Worm (Caenorhabditis elegans) whole organism, mixed stage, embryonic: Measurements from ENCODE around the gene B0310.6.

Experiments
- M03D4.4 ChIP-seq: sonication (generic microtip); optimal IDR thresholded peaks from 2 replicates; lab custom pipeline; 2017; ENCODE audit warnings: mild to moderate bottlenecking, missing genetic modification characterization, missing compliant biosample characterization
- bed-3 ChIP-seq: fragments of 200-800 bp; sonication (Bioruptor generic); optimal IDR thresholded peaks from 3 replicates; lab custom pipeline; 2018; ENCODE audit warnings: mild to moderate bottlenecking, missing genetic modification characterization, moderate library complexity, missing compliant biosample characterization
- blmp-1 ChIP-seq: fragments of 150-350 bp; optimal IDR thresholded peaks from 2 replicates; lab custom pipeline; 2014; ENCODE audit warnings: missing biosample characterization, missing genetic modification characterization
- ceh-39 ChIP-seq: fragments of 150-350 bp; optimal IDR thresholded peaks from 2 replicates; lab custom pipeline; 2014; ENCODE audit warnings: missing biosample characterization, missing genetic modification characterization
- ceh-43 ChIP-seq: fragments of 200-800 bp; sonication (Bioruptor generic); optimal IDR thresholded peaks from 2 replicates; lab custom pipeline; 2018; ENCODE audit warnings: mild to moderate bottlenecking, missing genetic modification characterization, moderate library complexity, missing compliant biosample characterization
- ceh-83 ChIP-seq: fragments of 200-800 bp; sonication (Bioruptor generic); optimal IDR thresholded peaks from 2 replicates; lab custom pipeline; 2018; ENCODE audit warnings: mild to moderate bottlenecking, missing genetic modification characterization, missing compliant biosample characterization
- ces-1 ChIP-seq: fragments of 150-350 bp; optimal IDR thresholded peaks from 2 replicates; lab custom pipeline; 2014; ENCODE audit warnings: missing biosample characterization, missing genetic modification reagents, missing genetic modification characterization
- cnd-1 ChIP-seq: fragments of 200-800 bp; sonication (Bioruptor generic); optimal IDR thresholded peaks from 2 replicates; lab custom pipeline; 2018; ENCODE audit warnings: mild to moderate bottlenecking, missing genetic modification characterization, missing compliant biosample characterization
- drap-1 ChIP-seq: fragments of 200-800 bp; sonication (Bioruptor generic); optimal IDR thresholded peaks from 3 replicates; lab custom pipeline; 2018; ENCODE audit warnings: mild to moderate bottlenecking, missing genetic modification characterization, missing compliant biosample characterization
- elt-1 ChIP-seq: sonication (generic microtip); optimal IDR thresholded peaks from 2 replicates; lab custom pipeline; 2017; ENCODE audit warnings: missing genetic modification characterization, mild to moderate bottlenecking, missing compliant biosample characterization, antibody characterized with exemption, moderate library complexity, borderline replicate concordance; ENCODE audit not compliant: insufficient read depth
- elt-3 ChIP-seq: fragments of 150-350 bp; optimal IDR thresholded peaks from 2 replicates; lab custom pipeline; 2014; ENCODE audit warnings: missing biosample characterization, missing genetic modification characterization
- ham-2 ChIP-seq: fragments of 200-800 bp; sonication (Bioruptor generic); optimal IDR thresholded peaks from 2 replicates; lab custom pipeline; 2018; ENCODE audit warnings: mild to moderate bottlenecking, missing genetic modification characterization, missing compliant biosample characterization
- hlh-1 ChIP-seq: fragments of 150-350 bp; optimal IDR thresholded peaks from 2 replicates; lab custom pipeline; 2014; ENCODE audit warnings: missing biosample characterization, missing genetic modification reagents, missing genetic modification characterization
- lin-13 ChIP-seq: fragments of 150-350 bp; optimal IDR thresholded peaks from 2 replicates; lab custom pipeline; 2014; ENCODE audit warnings: missing biosample characterization, missing genetic modification characterization
- lsy-2 ChIP-seq: fragments of 150-350 bp; optimal IDR thresholded peaks from 2 replicates; lab custom pipeline; 2014; ENCODE audit warnings: missing biosample characterization, missing genetic modification characterization
- mab-5 ChIP-seq: fragments of 150-350 bp; optimal IDR thresholded peaks from 2 replicates; lab custom pipeline; 2014; ENCODE audit warnings: missing biosample characterization, missing genetic modification characterization
- mep-1 ChIP-seq: fragments of 150-350 bp; optimal IDR thresholded peaks from 2 replicates; lab custom pipeline; 2017; ENCODE audit warnings: missing biosample characterization, missing genetic modification reagents, missing genetic modification characterization, inconsistent platforms
- mls-2 ChIP-seq: sonication (generic microtip); optimal IDR thresholded peaks from 2 replicates; lab custom pipeline; 2016; ENCODE audit warnings: mild to moderate bottlenecking, missing genetic modification characterization, moderate library complexity, missing compliant biosample characterization
- nhr-12 ChIP-seq: fragments of 150-350 bp; optimal IDR thresholded peaks from 2 replicates; lab custom pipeline; 2014; ENCODE audit warnings: missing biosample characterization, missing genetic modification characterization
- nhr-2 ChIP-seq: fragments of 150-350 bp; optimal IDR thresholded peaks from 2 replicates; lab custom pipeline; 2014; ENCODE audit warnings: missing biosample characterization, missing genetic modification characterization
- nhr-237 ChIP-seq: fragments of 150-350 bp; optimal IDR thresholded peaks from 2 replicates; lab custom pipeline; 2014; ENCODE audit warnings: missing biosample characterization, missing genetic modification characterization
- nhr-28 ChIP-seq: fragments of 150-350 bp; optimal IDR thresholded peaks from 2 replicates; lab custom pipeline; 2014; ENCODE audit warnings: missing biosample characterization, missing genetic modification characterization
- pha-4 ChIP-seq: fragments of 150-350 bp; optimal IDR thresholded peaks from 2 replicates; lab custom pipeline; 2018; ENCODE audit warnings: missing biosample characterization, missing genetic modification reagents, missing genetic modification characterization
- sem-2 ChIP-seq: fragments of 200-800 bp; sonication (Bioruptor generic); optimal IDR thresholded peaks from 2 replicates; lab custom pipeline; 2018; ENCODE audit warnings: mild to moderate bottlenecking, missing genetic modification characterization, missing compliant biosample characterization
- snpc-4 ChIP-seq: fragments of 150-350 bp; optimal IDR thresholded peaks from 2 replicates; lab custom pipeline; 2014; ENCODE audit warnings: missing biosample characterization, missing genetic modification characterization
- sptf-1 ChIP-seq: sonication (generic microtip); optimal IDR thresholded peaks from 2 replicates; lab custom pipeline; 2017; ENCODE audit warnings: mild to moderate bottlenecking, missing genetic modification characterization, moderate library complexity, missing compliant biosample characterization
- tbx-8 ChIP-seq: fragments of 200-800 bp; sonication (Bioruptor generic); optimal IDR thresholded peaks from 2 replicates; lab custom pipeline; 2018; ENCODE audit warnings: mild to moderate bottlenecking, missing genetic modification characterization, moderate library complexity, missing compliant biosample characterization
- unc-120 ChIP-seq: sonication (generic microtip); optimal IDR thresholded peaks from 2 replicates; lab custom pipeline; 2017; ENCODE audit warnings: missing genetic modification characterization, missing compliant biosample characterization; ENCODE audit not compliant: poor library complexity, severe bottlenecking
- unc-39 ChIP-seq: fragments of 150-350 bp; optimal IDR thresholded peaks from 2 replicates; lab custom pipeline; 2014; ENCODE audit warnings: missing biosample characterization, missing genetic modification characterization
- unc-62 ChIP-seq: fragments of 150-350 bp; optimal IDR thresholded peaks from 2 replicates; lab custom pipeline; 2014; ENCODE audit warnings: missing biosample characterization, missing genetic modification reagents, missing genetic modification characterization
- zip-8 ChIP-seq: fragments of 150-350 bp; optimal IDR thresholded peaks from 2 replicates; lab custom pipeline; 2014; ENCODE audit warnings: missing biosample characterization, missing genetic modification characterization
- ztf-11 ChIP-seq: fragments of 150-350 bp; optimal IDR thresholded peaks from 2 replicates; lab custom pipeline; 2014; ENCODE audit warnings: missing biosample characterization, missing genetic modification characterization

The B0310.6 gene

DNA sequence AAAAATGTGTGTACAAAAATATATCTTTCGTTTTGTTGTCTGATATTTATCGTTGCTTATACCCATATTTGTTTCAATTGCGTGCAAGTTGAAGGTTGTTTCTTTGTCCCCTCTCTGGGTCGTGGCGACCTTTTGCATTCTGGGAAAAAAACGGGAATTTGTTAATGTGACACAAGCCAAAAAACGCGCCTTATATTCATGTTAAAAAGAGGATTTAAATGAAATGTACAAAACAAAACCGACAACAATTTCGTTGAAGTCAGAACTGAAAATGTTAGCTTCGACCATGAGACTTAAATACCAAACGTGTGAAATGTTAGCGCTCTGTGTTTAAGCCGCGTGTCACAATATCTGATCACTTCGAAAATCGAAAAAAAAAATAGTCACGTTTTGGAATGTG lies 6.3 kb downstream of the B0310.6 start:
- no peak for TF ChIP-seq ztf-11
- no peak for TF ChIP-seq hlh-1 (tag; lab: Kevin White, UChicago)
- TF ChIP-seq unc-39 (tag; lab: Kevin White, UChicago) = no peak
- TF ChIP-seq mab-5 (tag; lab: Kevin White, UChicago) = no peak
- TF ChIP-seq bed-3 (GFP tag; lab: Kevin White, UChicago) = no peak
- TF ChIP-seq tbx-8 (GFP tag; lab: Kevin White, UChicago) = no peak
- TF ChIP-seq elt-3 (tag; lab: Kevin White, UChicago) = no peak
- no peak for TF ChIP-seq ceh-83
- TF ChIP-seq nhr-28 (tag; lab: Kevin White, UChicago) = no peak
- TF ChIP-seq zip-8 (tag; lab: Kevin White, UChicago) = no peak
- TF ChIP-seq blmp-1 (tag; lab: Kevin White, UChicago) = no peak
- no peak for TF ChIP-seq pha-4 (tag; lab: Kevin White, UChicago)
- TF ChIP-seq mls-2 (tag; lab: Kevin White, UChicago) = no peak
- TF ChIP-seq ham-2 (GFP tag; lab: Kevin White, UChicago) = no peak
- no peak for TF ChIP-seq drap-1 (GFP tag; lab: Kevin White, UChicago)

DNA sequence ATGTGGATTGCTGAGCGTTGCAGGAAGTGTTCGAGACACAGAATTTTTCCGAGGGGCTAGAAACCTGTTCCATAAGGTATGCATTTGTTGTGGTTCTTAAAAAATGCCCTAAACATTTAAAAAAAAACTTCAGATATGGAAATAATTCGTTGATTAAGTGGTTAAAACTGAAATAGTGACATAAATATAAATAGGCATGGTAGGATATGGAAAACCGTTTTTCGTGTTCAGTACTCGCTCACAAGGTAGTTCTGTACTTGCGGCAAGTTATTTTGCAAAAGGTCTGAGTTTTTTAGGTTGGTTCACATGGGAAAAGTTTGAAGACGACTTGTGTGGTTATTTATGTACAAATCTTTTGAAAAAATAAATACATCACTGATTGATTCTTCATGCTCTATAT lies 9.9 kb downstream of the B0310.6 start, which contains the start of gene B0310.3:
Gene B0310.3 (minus strand): TSS at position 101 of the 400 bp plus-strand sequence.
- no peak for TF ChIP-seq elt-3 (tag; lab: Kevin White, UChicago)
- TF ChIP-seq bed-3 (GFP tag; lab: Kevin White, UChicago) = no peak
- TF ChIP-seq lin-13 (tag; lab: Kevin White, UChicago) = no peak
- no peak for TF ChIP-seq mls-2 (tag; lab: Kevin White, UChicago)
- TF ChIP-seq ceh-43 (GFP tag; lab: Kevin White, UChicago) = no peak
- no peak for TF ChIP-seq nhr-237 (tag; lab: Kevin White, UChicago)
- TF ChIP-seq cnd-1 (tag; lab: Kevin White, UChicago) = no peak
- TF ChIP-seq nhr-2 (tag; lab: Kevin White, UChicago) = no peak
- no peak for TF ChIP-seq M03D4.4 (tag; lab: Kevin White, UChicago)
- TF ChIP-seq mab-5 (tag; lab: Kevin White, UChicago) = no peak
- TF ChIP-seq hlh-1 (tag; lab: Kevin White, UChicago) = no peak

DNA sequence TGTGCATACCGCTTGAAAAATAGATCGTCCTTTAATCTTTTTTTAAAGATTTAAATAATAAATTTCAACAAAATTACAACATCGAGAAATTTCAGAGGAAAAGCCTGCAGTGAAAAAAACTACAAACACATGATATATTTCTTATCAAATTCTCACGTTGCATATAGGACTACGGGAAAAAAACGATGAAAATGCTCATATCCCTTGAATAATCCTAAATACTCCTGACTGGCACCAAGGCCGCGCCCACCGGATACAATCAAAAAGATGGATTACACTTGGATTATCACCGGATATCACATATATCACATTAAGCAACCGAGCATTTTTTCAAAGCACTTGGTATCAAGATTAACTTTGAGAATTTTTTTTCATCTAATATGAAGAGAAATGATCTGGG lies 16.8 kb downstream of the B0310.6 start:
- TF ChIP-seq mep-1 (no peak), ceh-39 (no peak), nhr-2 (tag; lab: Kevin White, UChicago) (no peak), tbx-8 (GFP tag; lab: Kevin White, UChicago) (no peak), blmp-1 (tag; lab: Kevin White, UChicago) (no peak), unc-39 (tag; lab: Kevin White, UChicago) (no peak), drap-1 (GFP tag; lab: Kevin White, UChicago) (no peak), ztf-11 (no peak), M03D4.4 (tag; lab: Kevin White, UChicago) (no peak), elt-3 (tag; lab: Kevin White, UChicago) (no peak), mls-2 (tag; lab: Kevin White, UChicago) (no peak), mab-5 (tag; lab: Kevin White, UChicago) (no peak), unc-120 (tag; lab: Kevin White, UChicago) (no peak), sem-2 (GFP tag; lab: Kevin White, UChicago) (no peak), hlh-1 (tag; lab: Kevin White, UChicago) (no peak), sptf-1 (tag; lab: Kevin White, UChicago) (no peak), ceh-43 (GFP tag; lab: Kevin White, UChicago) (no peak), lin-13 (tag; lab: Kevin White, UChicago) (no peak), nhr-12 (tag; lab: Kevin White, UChicago) (no peak)

DNA sequence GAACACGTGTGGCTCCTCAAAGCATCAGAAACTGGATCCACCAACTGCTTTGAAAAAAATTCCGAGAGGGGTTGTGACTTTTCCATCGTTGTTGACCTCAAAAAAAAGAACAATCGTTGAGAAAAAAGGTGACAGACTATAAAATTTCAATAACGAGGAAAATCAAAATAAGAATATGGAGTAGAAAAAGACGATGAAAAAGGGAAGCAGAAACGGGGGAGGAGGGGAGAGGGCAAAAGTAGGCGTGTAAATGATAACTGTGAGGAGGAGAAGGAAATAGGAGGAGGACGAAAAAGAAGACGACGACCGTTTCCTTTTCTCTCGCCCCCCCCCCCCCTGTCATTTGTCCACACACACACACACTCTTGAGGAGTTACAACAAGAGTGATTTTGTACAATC lies 24.0 kb downstream of the B0310.6 start, which contains the start of gene B0310.2:
Gene B0310.2 (minus strand): TSS at position 101 of the 400 bp plus-strand sequence.
- TF ChIP-seq unc-120 (tag; lab: Kevin White, UChicago) (no peak), elt-1 (tag; lab: Kevin White, UChicago) (no peak), ces-1 (GFP tag; lab: Kevin White, UChicago) (no peak), snpc-4 (tag; lab: Kevin White, UChicago) (no peak), lsy-2 (tag; lab: Kevin White, UChicago) (no peak), ceh-83 (no peak), mab-5 (tag; lab: Kevin White, UChicago) (no peak), tbx-8 (GFP tag; lab: Kevin White, UChicago) (no peak), unc-62 (no peak), zip-8 (tag; lab: Kevin White, UChicago) (no peak), lin-13 (tag; lab: Kevin White, UChicago) (no peak), nhr-2 (tag; lab: Kevin White, UChicago) (no peak)
